Worm (Caenorhabditis elegans) whole organism, L4 larva: ENCODE results near the gene Y62H9A.8.
A peak's percentile ranks its signal among the peaks of the same experiment; 100 is the strongest.

ENCODE experiments used
- F26F4.8 ChIP-seq: fragments of 200-800 bp; sonication (Bioruptor generic); conservative IDR thresholded peaks from 2 replicates; pipeline ENCODE4 v1.3.6; 2022; ENCODE audit warnings: missing genetic modification characterization, missing compliant biosample characterization
- F37D6.2 ChIP-seq: sonication (generic microtip); optimal IDR thresholded peaks from 2 replicates; lab custom pipeline; 2016; ENCODE audit warnings: mild to moderate bottlenecking, missing genetic modification characterization, missing compliant biosample characterization
- Y48G9A.11 ChIP-seq: fragments of 200-800 bp; sonication (Bioruptor generic); IDR thresholded peaks from 2 replicates; pipeline ENCODE4 v1.3.6; 2022; ENCODE audit warnings: missing genetic modification reagents, missing genetic modification characterization, missing compliant biosample characterization
- Y75B8A.6 ChIP-seq: fragments of 200-800 bp; sonication (Bioruptor generic); IDR thresholded peaks from 2 replicates; pipeline ENCODE4 v1.3.6; 2022; ENCODE audit warnings: missing genetic modification reagents, missing genetic modification characterization, missing compliant biosample characterization
- ZK546.5 ChIP-seq, 2 experiments: sonication (generic microtip); optimal IDR thresholded peaks; 2 replicates each; lab custom pipeline; 2017; ENCODE audit warnings: missing biosample characterization in 2 of 2, missing genetic modification characterization in 2 of 2
- aha-1 ChIP-seq: fragments of 150-350 bp; peaks from one replicate; lab custom pipeline; 2014; ENCODE audit warnings: missing biosample characterization, missing genetic modification characterization
- aly-2 ChIP-seq: sonication (generic microtip); optimal IDR thresholded peaks from 2 replicates; lab custom pipeline; 2018; ENCODE audit warnings: missing biosample characterization, missing genetic modification characterization
- attf-4 ChIP-seq: sonication (generic microtip); optimal IDR thresholded peaks from 3 replicates; lab custom pipeline; 2017; ENCODE audit warnings: missing biosample characterization, missing genetic modification characterization
- ceh-44 ChIP-seq: fragments of 200-800 bp; sonication (Bioruptor generic); IDR thresholded peaks from 2 replicates; pipeline ENCODE4 v1.3.6; 2022; ENCODE audit warnings: missing genetic modification reagents, missing genetic modification characterization, missing compliant biosample characterization
- ceh-62 ChIP-seq: sonication (generic microtip); optimal IDR thresholded peaks from 2 replicates; lab custom pipeline; 2017; ENCODE audit warnings: missing biosample characterization, missing genetic modification characterization
- ces-1 ChIP-seq: fragments of 150-350 bp; sonication (generic microtip); optimal IDR thresholded peaks from 4 replicates; lab custom pipeline; 2014; ENCODE audit warnings: missing biosample characterization, missing genetic modification reagents, missing genetic modification characterization
- cey-2 ChIP-seq: sonication (generic microtip); optimal IDR thresholded peaks from 3 replicates; lab custom pipeline; 2017; ENCODE audit warnings: missing genetic modification characterization, mild to moderate bottlenecking, missing compliant biosample characterization, antibody characterized with exemption, borderline replicate concordance; ENCODE audit not compliant: insufficient read depth
- ctbp-1 ChIP-seq: fragments of 200-800 bp; sonication (Bioruptor generic); IDR thresholded peaks from 2 replicates; pipeline ENCODE4 v1.3.6; 2022; ENCODE audit warnings: missing genetic modification reagents, missing genetic modification characterization, missing compliant biosample characterization
- daf-16 ChIP-seq, 3 experiments: sonication (generic microtip); optimal IDR thresholded peaks; 2 replicates each; lab custom pipeline; 2016 to 2017; ENCODE audit warnings: missing genetic modification characterization in 3 of 3, missing genetic modification reagents in 3 of 3, mild to moderate bottlenecking in 2 of 3, missing compliant biosample characterization in 2 of 3, missing biosample characterization in 1 of 3, moderate library complexity in 1 of 3
- daf-19 ChIP-seq: fragments of 200-800 bp; sonication (Bioruptor generic); conservative IDR thresholded peaks from 2 replicates; pipeline ENCODE4 v1.3.6; 2022; ENCODE audit warnings: missing genetic modification characterization, missing compliant biosample characterization
- dmd-6 ChIP-seq: fragments of 200-800 bp; sonication (Bioruptor generic); IDR thresholded peaks from 2 replicates; pipeline ENCODE4 v1.3.6; 2022; ENCODE audit warnings: missing genetic modification reagents, missing genetic modification characterization, missing compliant biosample characterization
- dmd-8 ChIP-seq: fragments of 200-800 bp; sonication (Bioruptor generic); IDR thresholded peaks from 2 replicates; pipeline ENCODE4 v1.3.6; 2022; ENCODE audit warnings: missing genetic modification characterization, missing compliant biosample characterization
- dve-1 ChIP-seq: sonication (generic microtip); optimal IDR thresholded peaks from 2 replicates; lab custom pipeline; 2017; ENCODE audit warnings: antibody characterized with exemption, mild to moderate bottlenecking, missing genetic modification characterization, missing compliant biosample characterization; ENCODE audit not compliant: insufficient read depth
- gei-8 ChIP-seq: fragments of 200-800 bp; sonication (Bioruptor generic); optimal IDR thresholded peaks from 2 replicates; lab custom pipeline; 2018; ENCODE audit warnings: mild to moderate bottlenecking, missing genetic modification characterization, missing compliant biosample characterization
- hmg-1.1 ChIP-seq: fragments of 200-800 bp; sonication (Bioruptor generic); IDR thresholded peaks from 2 replicates; pipeline ENCODE4 v1.3.6; 2022; ENCODE audit warnings: missing genetic modification reagents, missing genetic modification characterization, missing compliant biosample characterization
- lim-7 ChIP-seq: fragments of 200-800 bp; sonication (Bioruptor generic); IDR thresholded peaks from 2 replicates; pipeline ENCODE4 v1.3.6; 2022; ENCODE audit warnings: missing genetic modification characterization, missing compliant biosample characterization
- lin-13 ChIP-seq: fragments of 150-350 bp; optimal IDR thresholded peaks from 2 replicates; lab custom pipeline; 2014; ENCODE audit warnings: missing biosample characterization, missing genetic modification reagents, missing genetic modification characterization
- lin-15B ChIP-seq: fragments of 150-350 bp; sonication (generic microtip); optimal IDR thresholded peaks from 3 replicates; lab custom pipeline; 2014; ENCODE audit warnings: missing biosample characterization, missing genetic modification characterization
- lin-38 ChIP-seq: fragments of 200-800 bp; sonication (Bioruptor generic); IDR thresholded peaks from 2 replicates; pipeline ENCODE4 v1.3.6; 2022; ENCODE audit warnings: missing genetic modification reagents, missing genetic modification characterization, missing compliant biosample characterization
- lir-3 ChIP-seq: sonication (generic microtip); optimal IDR thresholded peaks from 2 replicates; lab custom pipeline; 2016; ENCODE audit warnings: mild to moderate bottlenecking, missing genetic modification characterization, missing compliant biosample characterization
- madf-5 ChIP-seq, 2 experiments: fragments of 200-800 bp; sonication (Bioruptor generic); IDR thresholded peaks; 2 replicates each; pipeline ENCODE4 v1.3.6; 2022; ENCODE audit warnings: missing compliant biosample characterization in 2 of 2, missing genetic modification characterization in 2 of 2
- mdl-1 ChIP-seq, 2 experiments: fragments of 150-350 bp in 1 of 2; sonication (generic microtip) in 1 of 2; optimal IDR thresholded peaks; 2 replicates each; lab custom pipeline; 2014 to 2017; ENCODE audit warnings: missing biosample characterization in 2 of 2, missing genetic modification characterization in 2 of 2
- mxl-2 ChIP-seq: fragments of 200-800 bp; sonication (Bioruptor generic); conservative IDR thresholded peaks from 2 replicates; pipeline ENCODE4 v1.3.6; 2022; ENCODE audit warnings: missing genetic modification reagents, missing genetic modification characterization, missing compliant biosample characterization
- nhr-102 ChIP-seq: sonication (generic microtip); optimal IDR thresholded peaks from 2 replicates; lab custom pipeline; 2016; ENCODE audit warnings: mild to moderate bottlenecking, missing genetic modification characterization, moderate library complexity, missing compliant biosample characterization
- nhr-237 ChIP-seq: sonication (generic microtip); optimal IDR thresholded peaks from 2 replicates; lab custom pipeline; 2017; ENCODE audit warnings: missing biosample characterization, missing genetic modification characterization
- nhr-25 ChIP-seq: sonication (generic microtip); optimal IDR thresholded peaks from 2 replicates; lab custom pipeline; 2017; ENCODE audit warnings: missing genetic modification characterization, mild to moderate bottlenecking, missing compliant biosample characterization, antibody characterized with exemption, moderate library complexity, borderline replicate concordance; ENCODE audit not compliant: insufficient read depth
- nhr-41 ChIP-seq: fragments of 200-800 bp; sonication (Bioruptor generic); IDR thresholded peaks from 2 replicates; pipeline ENCODE4 v1.3.6; 2022; ENCODE audit warnings: missing genetic modification reagents, missing genetic modification characterization, missing compliant biosample characterization
- nhr-48 ChIP-seq: sonication (generic microtip); optimal IDR thresholded peaks from 2 replicates; lab custom pipeline; 2016; ENCODE audit warnings: mild to moderate bottlenecking, missing genetic modification characterization, missing compliant biosample characterization
- nhr-6 ChIP-seq: fragments of 150-350 bp; optimal IDR thresholded peaks from 2 replicates; lab custom pipeline; 2014; ENCODE audit warnings: missing biosample characterization, missing genetic modification characterization
- pha-4 ChIP-seq, 2 experiments: fragments of 150-350 bp in 1 of 2; fragments of 200-800 bp in 1 of 2; sonication (Bioruptor generic) in 1 of 2; IDR thresholded peaks in 1 of 2; optimal IDR thresholded peaks in 1 of 2; 2 replicates each; pipeline versions ENCODE4 v1.3.6 to Lab custom; 2014 to 2022; ENCODE audit warnings: missing genetic modification characterization in 2 of 2, missing genetic modification reagents in 2 of 2, missing biosample characterization in 1 of 2, missing compliant biosample characterization in 1 of 2
- rbr-2 ChIP-seq: sonication (generic microtip); optimal IDR thresholded peaks from 2 replicates; lab custom pipeline; 2016; ENCODE audit warnings: missing genotype, missing genetic modification characterization, missing compliant biosample characterization
- snpc-1.2 ChIP-seq: fragments of 200-800 bp; sonication (Bioruptor generic); IDR thresholded peaks from 2 replicates; pipeline ENCODE4 v1.3.6; 2022; ENCODE audit warnings: missing genetic modification reagents, missing genetic modification characterization, missing compliant biosample characterization
- tra-1 ChIP-seq: fragments of 200-800 bp; sonication (Bioruptor generic); IDR thresholded peaks from 2 replicates; pipeline ENCODE4 v1.3.6; 2022; ENCODE audit warnings: missing genetic modification reagents, missing genetic modification characterization, missing compliant biosample characterization
- vab-7 ChIP-seq: fragments of 200-800 bp; sonication (Bioruptor generic); IDR thresholded peaks from 2 replicates; pipeline ENCODE4 v1.3.6; 2022; ENCODE audit warnings: missing genetic modification reagents, missing genetic modification characterization, missing compliant biosample characterization
- zfp-2 ChIP-seq: sonication (generic microtip); optimal IDR thresholded peaks from 2 replicates; lab custom pipeline; 2016; ENCODE audit warnings: mild to moderate bottlenecking, missing genetic modification characterization, missing compliant biosample characterization
- zip-2 ChIP-seq: fragments of 150-350 bp; optimal IDR thresholded peaks from 2 replicates; lab custom pipeline; 2014; ENCODE audit warnings: missing biosample characterization, missing genetic modification characterization
- ztf-11 ChIP-seq: fragments of 150-350 bp; optimal IDR thresholded peaks from 2 replicates; lab custom pipeline; 2014; ENCODE audit warnings: missing biosample characterization, missing genetic modification characterization
- ztf-7 ChIP-seq: fragments of 150-350 bp; optimal IDR thresholded peaks from 2 replicates; lab custom pipeline; 2014; ENCODE audit warnings: missing biosample characterization, missing genetic modification characterization

Y62H9A.8 gene

ce11 chrX:11934933-11935332, 42.7 kb upstream of the Y62H9A.8 start (continued):
- peak; percentile 66; the same call in 1 of the 2 replicates for TF ChIP-seq dmd-6 (GFP tag; lab: Robert Waterston, UW)
- peak; percentile 85 for TF ChIP-seq lim-7 (GFP tag; lab: Robert Waterston, UW)
- TF ChIP-seq Y75B8A.6 (GFP tag; lab: Robert Waterston, UW) = 0 out of 2 replicates have a peak, but pooled peaks have one; percentile 12
- peak; percentile 27 for TF ChIP-seq lin-13 (GFP tag; lab: Kevin White, UChicago)
- peak; percentile 71 for TF ChIP-seq lin-38 (GFP tag; lab: Robert Waterston, UW)
- TF ChIP-seq dve-1 (tag; lab: Kevin White, UChicago) = peak; percentile 43
- TF ChIP-seq nhr-237 = no peak
- peak; percentile 73 for TF ChIP-seq nhr-102
- no peak for TF ChIP-seq ceh-62 (tag; lab: Kevin White, UChicago)
- no peak for TF ChIP-seq nhr-25 (tag; lab: Kevin White, UChicago)

- no peak for TF ChIP-seq gei-8 (GFP tag; lab: Kevin White, UChicago)
- peak; percentile 33 for TF ChIP-seq aha-1 (tag; lab: Kevin White, UChicago)
- TF ChIP-seq vab-7 (GFP tag; lab: Robert Waterston, UW) = peak; percentile 66; the same call in 1 of the 2 replicates
- TF ChIP-seq lim-7 (GFP tag; lab: Robert Waterston, UW) = peak; percentile 82; the same call in 1 of the 2 replicates
- peak; percentile 84 for TF ChIP-seq dmd-8 (GFP tag; lab: Robert Waterston, UW)
- TF ChIP-seq tra-1 = peak; percentile 65
- TF ChIP-seq rbr-2 = no peak
- 0 out of 2 replicates have a peak, but pooled peaks have one; percentile 45 for TF ChIP-seq daf-19
- TF ChIP-seq nhr-41 (GFP tag; lab: Robert Waterston, UW) = 0 out of 2 replicates have a peak, but pooled peaks have one; percentile 10
- peak; percentile 75 for TF ChIP-seq Y48G9A.11 (GFP tag; lab: Robert Waterston, UW)
- TF ChIP-seq daf-16 (GFP tag; optimal IDR thresholded peaks at IDR 0.05; lab: Kevin White, UChicago) = peak in 1 of 2 experiments; percentile 41
- TF ChIP-seq daf-16 (tag; optimal IDR thresholded peaks at IDR 0.05; lab: Kevin White, UChicago) = peak; percentile 41
- 0 out of 2 replicates have a peak, but pooled peaks have one; percentile 49 for TF ChIP-seq ceh-44 (GFP tag; lab: Robert Waterston, UW)
- TF ChIP-seq pha-4 (GFP tag; IDR thresholded peaks at IDR 0.05; lab: Robert Waterston, UW) = peak; percentile 67; the same call in 1 of the 2 replicates
- no peak for TF ChIP-seq pha-4 (tag; optimal IDR thresholded peaks at IDR 0.05; lab: Kevin White, UChicago)
- TF ChIP-seq lir-3 (tag; lab: Kevin White, UChicago) = peak; percentile 7
- TF ChIP-seq ces-1 (GFP tag; lab: Kevin White, UChicago) = no peak
- peak; percentile 93 for TF ChIP-seq snpc-1.2 (GFP tag; lab: Robert Waterston, UW)
- no peak for TF ChIP-seq hmg-1.1 (GFP tag; lab: Robert Waterston, UW)
These were observed 41.3 kb upstream of the Y62H9A.8 start for ce11 chrX:11933547-11933946.

ce11 chrX:11931559-11931958, 39.3 kb upstream of the Y62H9A.8 start, which contains the start of gene dot-1.4:
TSS of gene dot-1.4 (minus strand) at chrX:11931659.
- TF ChIP-seq lin-15B (tag; lab: Kevin White, UChicago) (no peak), madf-5 (GFP tag; IDR thresholded peaks at IDR 0.05; lab: Robert Waterston, UW) (no peak), mxl-2 (GFP tag; lab: Robert Waterston, UW) (no peak), nhr-6 (tag; lab: Kevin White, UChicago) (no peak), lin-38 (GFP tag; lab: Robert Waterston, UW) (no peak), F37D6.2 (tag; lab: Kevin White, UChicago) (no peak), zfp-2 (tag; lab: Kevin White, UChicago) (no peak)

DNA sequence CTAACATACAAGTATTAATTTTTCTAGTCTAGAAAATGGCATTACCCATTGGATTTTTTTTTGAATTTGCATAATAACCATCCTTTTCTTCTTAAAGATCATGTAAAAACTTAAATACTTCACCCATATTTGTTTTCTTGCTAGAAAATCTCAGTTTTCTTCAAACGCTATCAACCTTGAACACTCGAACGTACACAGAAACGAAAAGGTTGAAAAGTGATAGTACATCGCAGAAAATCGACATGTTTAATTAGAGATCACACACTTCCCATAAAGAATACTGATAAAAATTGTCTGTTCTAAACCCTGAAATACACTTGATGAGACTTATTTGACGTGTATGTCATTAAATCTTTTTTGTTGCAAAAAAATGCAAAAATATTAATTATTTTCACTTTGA, 35.4 kb upstream of the Y62H9A.8 start, which contains the start of gene F55G7.4:
Gene F55G7.4, plus strand, starts transcription at position 301 of the 400 bp plus-strand sequence.
- TF ChIP-seq mdl-1 (tag; optimal IDR thresholded peaks at IDR 0.05; lab: Kevin White, UChicago) (no peak), mxl-2 (GFP tag; lab: Robert Waterston, UW) (no peak), nhr-48 (no peak), F26F4.8 (GFP tag; lab: Robert Waterston, UW) (no peak), ztf-11 (tag; lab: Kevin White, UChicago) (no peak), aly-2 (tag; lab: Kevin White, UChicago) (no peak), zip-2 (tag; lab: Kevin White, UChicago) (no peak), ceh-62 (tag; lab: Kevin White, UChicago) (no peak), dmd-8 (GFP tag; lab: Robert Waterston, UW) (no peak), ztf-7 (tag; lab: Kevin White, UChicago) (no peak), attf-4 (tag; lab: Kevin White, UChicago) (no peak), lim-7 (GFP tag; lab: Robert Waterston, UW) (no peak), lin-13 (GFP tag; lab: Kevin White, UChicago) (no peak), cey-2 (no peak), ctbp-1 (GFP tag; lab: Robert Waterston, UW) (no peak), daf-19 (no peak), ZK546.5 (tag; optimal IDR thresholded peaks at IDR 0.05; lab: Kevin White, UChicago) (no peak), lir-3 (tag; lab: Kevin White, UChicago) (no peak), vab-7 (GFP tag; lab: Robert Waterston, UW) (no peak)
- TF ChIP-seq, all 104 proteins: peak for 0
